Worm (Caenorhabditis elegans): ENCODE measurements around the gene flp-20.

flp-20 gene

DNA sequence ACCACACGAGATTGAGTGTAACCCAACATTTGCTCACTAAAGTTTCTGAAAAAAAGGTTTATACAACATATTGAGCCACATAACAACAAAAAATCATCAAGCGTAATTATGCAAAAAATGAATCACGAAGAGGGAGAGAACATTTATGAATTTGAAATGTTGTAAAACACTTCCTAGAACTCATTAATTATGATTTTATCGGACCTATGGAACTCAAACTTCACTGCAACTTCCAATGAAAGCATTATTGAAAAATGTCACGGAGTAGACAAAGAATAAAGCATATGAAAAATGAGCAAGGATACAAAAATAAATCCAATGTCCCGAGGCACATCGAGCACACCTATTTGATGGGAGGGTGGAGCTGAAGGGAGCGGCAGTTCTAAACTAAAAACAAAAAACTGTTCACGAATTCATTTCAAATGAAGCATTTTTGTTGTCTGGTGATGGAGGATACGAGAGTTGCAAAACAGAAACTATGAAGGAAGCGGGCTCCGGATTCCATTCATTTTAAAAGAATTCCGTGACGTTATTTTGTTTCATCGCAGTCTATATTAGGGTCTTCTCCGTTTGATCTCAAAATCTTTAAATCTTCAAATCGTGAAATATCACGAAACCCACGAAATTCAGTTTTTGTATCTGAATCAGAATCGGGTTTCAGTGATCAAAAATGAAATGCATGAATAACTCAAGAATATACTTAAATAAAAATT, at the start of gene flp-20:
Gene flp-20, minus strand, starts transcription at position 51 of the 713 bp plus-strand sequence.
- TF ChIP-seq lsl-1 (GFP tag; optimal IDR thresholded peaks at IDR 0.05) (no peak), athp-1 (tag; optimal IDR thresholded peaks at IDR 0.05) (no peak), B0019.2 (GFP tag; conservative IDR thresholded peaks at IDR 0.05) (no peak), egrh-3 (GFP tag; IDR thresholded peaks at IDR 0.05) (no peak), bed-1 (GFP tag; IDR thresholded peaks at IDR 0.05) (no peak), ztf-6 (GFP tag; IDR thresholded peaks at IDR 0.05) (no peak), ceh-58 (GFP tag; IDR thresholded peaks at IDR 0.05) (no peak), lin-26 (GFP tag; IDR thresholded peaks at IDR 0.05) (no peak), lin-35 (GFP tag; optimal IDR thresholded peaks at IDR 0.05) (no peak), sdz-38 (tag; optimal IDR thresholded peaks at IDR 0.05) (no peak), lir-1 (GFP tag; conservative IDR thresholded peaks at IDR 0.05) (no peak), B0261.1 (tag; optimal IDR thresholded peaks at IDR 0.05) (no peak), F10E7.11 (tag; optimal IDR thresholded peaks at IDR 0.05) (no peak), cebp-1 (GFP tag; IDR thresholded peaks at IDR 0.05) (no peak), cebp-1 (tag; optimal IDR thresholded peaks at IDR 0.05) (no peak), ztf-28 (GFP tag; IDR thresholded peaks at IDR 0.05) (no peak), tlf-1 (GFP tag; optimal IDR thresholded peaks at IDR 0.05) (no peak), rcor-1 (GFP tag; IDR thresholded peaks at IDR 0.05) (no peak), snpc-4 (GFP tag; optimal IDR thresholded peaks at IDR 0.05) (no peak), snpc-4 (tag; optimal IDR thresholded peaks at IDR 0.05) (no peak)

DNA sequence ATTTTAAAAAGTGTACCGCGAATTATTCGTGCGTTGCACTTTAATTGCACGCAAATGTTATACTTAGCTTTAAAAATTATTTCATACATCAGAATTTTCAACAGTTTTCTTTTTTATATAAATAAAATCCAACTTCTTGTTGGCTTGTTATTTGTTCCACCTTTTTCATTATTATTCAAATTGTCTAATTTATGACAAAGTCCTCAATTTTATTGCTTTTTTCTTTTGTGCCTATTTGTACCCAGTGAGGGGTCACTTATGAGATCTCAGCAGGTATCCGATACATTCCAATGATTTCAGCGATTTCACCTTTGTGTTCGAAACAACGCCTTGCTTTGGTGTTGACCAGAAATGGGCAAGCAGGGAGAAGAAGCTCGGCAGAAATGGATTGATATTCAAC, 47.7 kb upstream of the flp-20 start, which contains the start of gene fln-2:
Gene fln-2, plus strand, starts transcription at position 301 of the 400 bp plus-strand sequence.
- TF ChIP-seq ZK185.1 (tag; optimal IDR thresholded peaks at IDR 0.05; ENCODE audit: poor library complexity, severe bottlenecking) (no peak), mcd-1 (GFP tag; IDR thresholded peaks at IDR 0.05) (no peak), nfya-2 (GFP tag; IDR thresholded peaks at IDR 0.05) (no peak), atf-7 (tag; optimal IDR thresholded peaks at IDR 0.05) (no peak), nhr-80 (tag; optimal IDR thresholded peaks at IDR 0.05) (no peak), F57C9.4 (tag; optimal IDR thresholded peaks at IDR 0.05) (no peak), ztf-22 (GFP tag; optimal IDR thresholded peaks at IDR 0.05) (no peak), attf-5 (GFP tag; optimal IDR thresholded peaks at IDR 0.05) (no peak), lag-1 (GFP tag; IDR thresholded peaks at IDR 0.05) (no peak), Y53G8AR.9 (GFP tag; conservative IDR thresholded peaks at IDR 0.05) (no peak), rpc-1 (optimal IDR thresholded peaks at IDR 0.05) (no peak), rpc-1 (tag; optimal IDR thresholded peaks at IDR 0.05) (no peak)

DNA sequence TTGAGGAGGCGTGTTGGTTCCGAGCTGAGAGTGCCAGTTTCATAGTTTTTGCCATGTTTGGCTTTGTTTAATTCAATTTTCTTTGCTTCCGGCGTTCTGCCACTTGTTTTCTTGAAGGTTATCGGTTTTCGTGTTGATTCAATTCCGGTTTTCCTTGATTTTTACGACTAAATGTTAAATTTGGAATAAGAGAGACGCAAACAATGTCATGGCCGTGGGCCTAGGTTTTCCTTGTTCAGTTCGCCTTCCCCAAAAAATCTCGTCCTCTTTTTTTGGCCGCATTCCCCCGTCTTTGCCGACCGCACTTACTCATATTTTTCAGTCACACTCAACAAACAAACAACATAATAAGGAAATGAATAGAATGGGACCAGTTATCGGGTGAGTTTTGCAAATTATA, 44.1 kb upstream of the flp-20 start, which contains the start of gene C23F12.9:
Gene C23F12.9, plus strand, starts transcription at position 301 of the 400 bp plus-strand sequence.
- TF ChIP-seq snpc-1.1 (tag; optimal IDR thresholded peaks at IDR 0.05; ENCODE audit: insufficient read depth), result no peak
- TF ChIP-seq ama-1 (optimal IDR thresholded peaks at IDR 0.05), result no peak
- TF ChIP-seq ama-1 (GFP tag; optimal IDR thresholded peaks at IDR 0.05), result no peak
- TF ChIP-seq ceh-100 (GFP tag; IDR thresholded peaks at IDR 0.05), result no peak
- TF ChIP-seq F37B4.10 (GFP tag; IDR thresholded peaks at IDR 0.05), result no peak
- TF ChIP-seq hsf-1 (GFP tag; IDR thresholded peaks at IDR 0.05), result no peak

Data from whole organism, young adult.